Worm (Caenorhabditis elegans): ENCODE measurements around the gene Y57G7A.5.
A peak's percentile ranks its signal among the peaks of the same experiment; 100 is the strongest.

The Y57G7A.5 gene

ce11 chrII:1271814-1272213 lies 3.5 kb downstream of the Y57G7A.5 start, which contains the start of gene srw-66:
TSS of gene srw-66 (minus strand) at chrII:1271914.
- no peak for TF ChIP-seq tra-1 (GFP tag; IDR thresholded peaks at IDR 0.05)
- TF ChIP-seq ztf-11 (tag; optimal IDR thresholded peaks at IDR 0.05), result no peak
- no peak for TF ChIP-seq pqm-1 (tag; optimal IDR thresholded peaks at IDR 0.05)
- TF ChIP-seq gei-8 (GFP tag; optimal IDR thresholded peaks at IDR 0.05), result no peak
- TF ChIP-seq dve-1 (tag; optimal IDR thresholded peaks at IDR 0.05; ENCODE audit: insufficient read depth), result no peak
- TF ChIP-seq F49E8.2 (tag; optimal IDR thresholded peaks at IDR 0.05; ENCODE audit: borderline replicate concordance), result no peak
- TF ChIP-seq hlh-30 (tag; optimal IDR thresholded peaks at IDR 0.05; ENCODE audit: insufficient read depth), result no peak
- TF ChIP-seq hlh-11 (tag; optimal IDR thresholded peaks at IDR 0.05), result no peak

ce11 chrII:1266790-1267189 lies 8.5 kb downstream of the Y57G7A.5 start, which contains the start of gene oac-30:
TSS of gene oac-30 (minus strand) at chrII:1266890.
- TF ChIP-seq mdt-29 (GFP tag; IDR thresholded peaks at IDR 0.05), result no peak
- TF ChIP-seq nhr-102 (tag; optimal IDR thresholded peaks at IDR 0.05), result no peak
- no peak for TF ChIP-seq gei-8 (GFP tag; optimal IDR thresholded peaks at IDR 0.05)

ce11 chrII:1258634-1259033 lies 16.7 kb downstream of the Y57G7A.5 start, which contains the start of gene clpr-2:
TSS of gene clpr-2 (plus strand) at chrII:1258934.
- no peak for TF ChIP-seq F44E2.7 (GFP tag; IDR thresholded peaks at IDR 0.05)
- TF ChIP-seq aly-2 (tag; optimal IDR thresholded peaks at IDR 0.05), result no peak
- TF ChIP-seq vab-7 (GFP tag; IDR thresholded peaks at IDR 0.05), result no peak

- TF ChIP-seq unc-62 (GFP tag; optimal IDR thresholded peaks at IDR 0.05 in 1 of 2), result peak in 1 of 2 experiments; percentile 93
- no peak for TF ChIP-seq unc-62 (tag; optimal IDR thresholded peaks at IDR 0.05)
- TF ChIP-seq mes-2 (tag; optimal IDR thresholded peaks at IDR 0.05; ENCODE audit: poor library complexity, severe bottlenecking), result no peak
Measured at ce11 chrII:1256742-1257141, 18.6 kb downstream of the Y57G7A.5 start.

- TF ChIP-seq ceh-44 (GFP tag; IDR thresholded peaks at IDR 0.05) (no peak), lin-39 (tag; optimal IDR thresholded peaks at IDR 0.05) (no peak), R02D3.7 (tag; optimal IDR thresholded peaks at IDR 0.05) (no peak), Y75B8A.6 (GFP tag; IDR thresholded peaks at IDR 0.05) (no peak), dmd-9 (GFP tag; IDR thresholded peaks at IDR 0.05) (no peak), nhr-10 (tag; optimal IDR thresholded peaks at IDR 0.05) (no peak), jun-1 (tag; optimal IDR thresholded peaks at IDR 0.05) (no peak), lin-15B (tag; optimal IDR thresholded peaks at IDR 0.05) (no peak), fkh-10 (GFP tag; optimal IDR thresholded peaks at IDR 0.05) (no peak), lim-7 (GFP tag; IDR thresholded peaks at IDR 0.05) (no peak), ama-1 (optimal IDR thresholded peaks at IDR 0.05) (no peak), ceh-62 (tag; optimal IDR thresholded peaks at IDR 0.05) (no peak), nhr-102 (tag; optimal IDR thresholded peaks at IDR 0.05) (no peak), zag-1 (tag; optimal IDR thresholded peaks at IDR 0.05) (no peak)
Measured at ce11 chrII:1255637-1256036, 19.7 kb downstream of the Y57G7A.5 start, which contains the start of gene clec-119. TSS of gene clec-119 (plus strand) at chrII:1255937.

- TF ChIP-seq dmd-8 (GFP tag; IDR thresholded peaks at IDR 0.05), result no peak
- TF ChIP-seq T20F7.1 (GFP tag; optimal IDR thresholded peaks at IDR 0.05), result no peak
- TF ChIP-seq nhr-25 (tag; optimal IDR thresholded peaks at IDR 0.05; ENCODE audit: borderline replicate concordance, insufficient read depth), result no peak
- no peak for TF ChIP-seq ceh-44 (GFP tag; IDR thresholded peaks at IDR 0.05)
- TF ChIP-seq ces-1 (GFP tag; optimal IDR thresholded peaks at IDR 0.05), result no peak
- no peak for TF ChIP-seq vab-7 (GFP tag; IDR thresholded peaks at IDR 0.05)
- no peak for TF ChIP-seq egl-43 (GFP tag; IDR thresholded peaks at IDR 0.05)
- TF ChIP-seq pha-4 (GFP tag; IDR thresholded peaks at IDR 0.05), result no peak
- no peak for TF ChIP-seq pha-4 (tag; optimal IDR thresholded peaks at IDR 0.05)
- no peak for TF ChIP-seq zfp-2 (tag; optimal IDR thresholded peaks at IDR 0.05)
- no peak for TF ChIP-seq R02D3.7 (tag; optimal IDR thresholded peaks at IDR 0.05)
Measured at ce11 chrII:1252259-1252658, 23.1 kb downstream of the Y57G7A.5 start, which contains the start of gene lin-42. TSS of gene lin-42 (minus strand) at chrII:1252359.
